Worm (Caenorhabditis elegans) whole organism, early embryonic: ENCODE results near the gene C02F5.10.

Experiments
- B0310.2 ChIP-seq: sonication (generic microtip); optimal IDR thresholded peaks from 2 replicates; lab custom pipeline; 2016; ENCODE audit warnings: mild to moderate bottlenecking, missing genetic modification characterization, missing compliant biosample characterization
- aly-1 ChIP-seq: sonication (generic microtip); optimal IDR thresholded peaks from 2 replicates; lab custom pipeline; 2016; ENCODE audit warnings: missing genetic modification characterization, missing compliant biosample characterization
- ceh-36 ChIP-seq: sonication (generic microtip); optimal IDR thresholded peaks from 2 replicates; lab custom pipeline; 2016; ENCODE audit warnings: missing genetic modification characterization, inconsistent platforms, missing compliant biosample characterization
- ets-7 ChIP-seq: sonication (generic microtip); optimal IDR thresholded peaks from 2 replicates; lab custom pipeline; 2016; ENCODE audit warnings: missing genotype, missing genetic modification characterization, missing compliant biosample characterization
- flt-1 ChIP-seq: fragments of 200-800 bp; sonication (Bioruptor generic); IDR thresholded peaks from 2 replicates; pipeline ENCODE4 v1.3.6; 2022; ENCODE audit warnings: missing genetic modification characterization, missing compliant biosample characterization
- hmg-4 ChIP-seq: fragments of 200-800 bp; sonication (Bioruptor generic); optimal IDR thresholded peaks from 2 replicates; lab custom pipeline; 2018; ENCODE audit warnings: mild to moderate bottlenecking, missing genetic modification characterization, missing compliant biosample characterization
- pes-1 ChIP-seq: fragments of 200-800 bp; sonication (Bioruptor generic); IDR thresholded peaks from 2 replicates; pipeline ENCODE4 v1.3.6; 2022; ENCODE audit warnings: missing genetic modification reagents, missing genetic modification characterization, missing compliant biosample characterization
- sea-1 ChIP-seq: fragments of 200-800 bp; sonication (Bioruptor generic); conservative IDR thresholded peaks from 2 replicates; pipeline ENCODE4 v1.3.6; 2022; ENCODE audit warnings: missing genetic modification characterization, missing compliant biosample characterization
- tbx-11 ChIP-seq: fragments of 200-800 bp; sonication (Bioruptor generic); IDR thresholded peaks from 2 replicates; pipeline ENCODE4 v1.3.6; 2022; ENCODE audit warnings: missing genetic modification characterization, missing compliant biosample characterization
- tbx-37 ChIP-seq: fragments of 200-800 bp; sonication (Bioruptor generic); conservative IDR thresholded peaks from 2 replicates; pipeline ENCODE4 v1.3.6; 2022; ENCODE audit warnings: missing genetic modification reagents, missing genetic modification characterization, missing compliant biosample characterization

ce11 chrIII:8263377-8263776, 14.1 kb upstream of the C02F5.10 start, which contains the start of gene col-91:
- TF ChIP-seq hmg-4 (GFP tag; lab: Kevin White, UChicago) (no peak), pes-1 (GFP tag; lab: Robert Waterston, UW) (no peak), ceh-36 (tag; lab: Kevin White, UChicago) (no peak), B0310.2 (tag; lab: Kevin White, UChicago) (no peak), aly-1 (tag; lab: Kevin White, UChicago) (no peak), sea-1 (no peak), flt-1 (GFP tag; lab: Robert Waterston, UW) (no peak), ets-7 (tag; lab: Kevin White, UChicago) (no peak), tbx-11 (no peak), tbx-37 (GFP tag; lab: Robert Waterston, UW) (no peak)
